Worm (Caenorhabditis elegans): ENCODE data around the gene snrp-40.1.

DNA sequence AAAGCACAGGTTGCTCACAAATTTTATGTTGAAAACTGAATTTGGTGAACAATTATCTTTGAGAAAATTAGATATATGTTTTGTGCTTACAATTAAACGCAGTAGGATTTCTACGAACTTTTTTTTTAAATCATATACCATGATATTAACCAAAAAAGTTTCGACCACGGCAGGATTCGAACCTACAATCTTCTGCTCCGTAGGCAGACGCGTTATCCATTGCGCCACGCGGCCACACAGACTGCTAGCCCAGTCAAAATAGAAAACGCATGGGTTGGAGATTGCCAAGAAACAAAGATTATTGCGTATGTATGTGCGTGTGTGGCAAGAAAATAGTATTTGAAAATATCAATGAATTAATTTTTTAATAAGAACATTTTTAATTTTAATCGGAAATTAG lies 47.2 kb downstream of the snrp-40.1 start:
- no peak for TF ChIP-seq unc-62 (GFP tag; optimal IDR thresholded peaks at IDR 0.05)
- no peak for TF ChIP-seq ceh-16 (tag; optimal IDR thresholded peaks at IDR 0.05)
- TF ChIP-seq aly-2 (tag; optimal IDR thresholded peaks at IDR 0.05), result no peak
- TF ChIP-seq egl-27 (tag; optimal IDR thresholded peaks at IDR 0.05), result no peak
- no peak for TF ChIP-seq nhr-6 (tag; optimal IDR thresholded peaks at IDR 0.05)
- peak; percentile 46 for TF ChIP-seq unc-55 (GFP tag; optimal IDR thresholded peaks at IDR 0.05)
- no peak for TF ChIP-seq R02D3.7 (tag; optimal IDR thresholded peaks at IDR 0.05)
- no peak for TF ChIP-seq ama-1 (optimal IDR thresholded peaks at IDR 0.05)
- TF ChIP-seq unc-39 (tag; optimal IDR thresholded peaks at IDR 0.05), result no peak
- TF ChIP-seq blmp-1 (tag; optimal IDR thresholded peaks at IDR 0.05; ENCODE audit: insufficient read depth), result no peak
- TF ChIP-seq nhr-11 (tag; optimal IDR thresholded peaks at IDR 0.05), result no peak
- no peak for TF ChIP-seq nhr-77 (tag; optimal IDR thresholded peaks at IDR 0.05)
